Worm (Caenorhabditis elegans): Measurements from ENCODE around the gene F33G12.6.

F33G12.6 gene

ce11 chrII:5081124-5081913 lies 31.6 kb downstream of the F33G12.6 start, which contains the start of gene dsh-2 (continued):
- TF ChIP-seq hlh-4 (tag; optimal IDR thresholded peaks at IDR 0.05), result no peak
- TF ChIP-seq lin-15B (tag; optimal IDR thresholded peaks at IDR 0.05), result peak; percentile 13
- no peak for TF ChIP-seq ceh-63 (GFP tag; optimal IDR thresholded peaks at IDR 0.05)
- TF ChIP-seq sup-37 (GFP tag; optimal IDR thresholded peaks at IDR 0.05), result no peak
- TF ChIP-seq jun-1 (tag; optimal IDR thresholded peaks at IDR 0.05), result no peak
- peak; percentile 72 to 76 for TF ChIP-seq lsy-2 (tag; optimal IDR thresholded peaks at IDR 0.05)
- peak; percentile 70 for TF ChIP-seq nhr-20 (tag; optimal IDR thresholded peaks at IDR 0.05)
- TF ChIP-seq dsc-1 (tag; optimal IDR thresholded peaks at IDR 0.05), result no peak
- TF ChIP-seq C16A3.4 (tag; optimal IDR thresholded peaks at IDR 0.05), result peak; percentile 52
- no peak for TF ChIP-seq tlp-1 (tag; optimal IDR thresholded peaks at IDR 0.05)
- TF ChIP-seq nhr-47 (tag; optimal IDR thresholded peaks at IDR 0.05), result peak; percentile 48
- no peak for TF ChIP-seq unc-62 (GFP tag; optimal IDR thresholded peaks at IDR 0.05)
- TF ChIP-seq fkh-10 (GFP tag; optimal IDR thresholded peaks at IDR 0.05), result no peak
- peak; percentile 62 for TF ChIP-seq nhr-71 (tag; optimal IDR thresholded peaks at IDR 0.05)
- no peak for TF ChIP-seq isw-1 (GFP tag; IDR thresholded peaks at IDR 0.05)
- no peak for TF ChIP-seq ceh-8 (GFP tag; optimal IDR thresholded peaks at IDR 0.05)
- no peak for TF ChIP-seq fkh-4 (tag; optimal IDR thresholded peaks at IDR 0.05; ENCODE audit: borderline replicate concordance)
- no peak for TF ChIP-seq fkh-8 (tag; optimal IDR thresholded peaks at IDR 0.05)
- no peak for TF ChIP-seq egl-13 (tag; optimal IDR thresholded peaks at IDR 0.05)
- no peak for TF ChIP-seq nhr-76 (tag; optimal IDR thresholded peaks at IDR 0.05)
- TF ChIP-seq rnt-1 (tag; optimal IDR thresholded peaks at IDR 0.05), result peak; percentile 45
- no peak for TF ChIP-seq nhr-28 (tag; optimal IDR thresholded peaks at IDR 0.05)
- TF ChIP-seq swsn-7 (tag; optimal IDR thresholded peaks at IDR 0.05), result peak; percentile 40
- no peak for TF ChIP-seq pag-3 (tag; optimal IDR thresholded peaks at IDR 0.05; ENCODE audit: borderline replicate concordance, insufficient read depth)
- peak; percentile 84 for TF ChIP-seq elt-2 (tag; optimal IDR thresholded peaks at IDR 0.05)
- no peak for TF ChIP-seq zip-4 (GFP tag; optimal IDR thresholded peaks at IDR 0.05)
- no peak for TF ChIP-seq mef-2 (tag; optimal IDR thresholded peaks at IDR 0.05)
- no peak for TF ChIP-seq hlh-17 (GFP tag; optimal IDR thresholded peaks at IDR 0.05; ENCODE audit: borderline replicate concordance)
- TF ChIP-seq lin-14 (GFP tag; optimal IDR thresholded peaks at IDR 0.05), result peak; percentile 64
- TF ChIP-seq Y116A8C.19 (tag; optimal IDR thresholded peaks at IDR 0.05; ENCODE audit: borderline replicate concordance), result no peak
- TF ChIP-seq F16B12.6 (tag; optimal IDR thresholded peaks at IDR 0.05), result peak; percentile 83
- TF ChIP-seq zag-1 (tag; optimal IDR thresholded peaks at IDR 0.05), result no peak

ce11 chrII:5083341-5083740 lies 33.6 kb downstream of the F33G12.6 start, which contains the start of gene C04G6.4:
TSS of gene C04G6.4 (minus strand) at chrII:5083441.
- TF ChIP-seq sup-37 (GFP tag; optimal IDR thresholded peaks at IDR 0.05), result no peak
- TF ChIP-seq ztf-11 (tag; optimal IDR thresholded peaks at IDR 0.05), result no peak
- no peak for TF ChIP-seq mdl-1 (tag; optimal IDR thresholded peaks at IDR 0.05)
- no peak for TF ChIP-seq snpc-4 (tag; optimal IDR thresholded peaks at IDR 0.05)
- TF ChIP-seq zag-1 (tag; optimal IDR thresholded peaks at IDR 0.05), result no peak
- no peak for TF ChIP-seq elt-3 (tag; optimal IDR thresholded peaks at IDR 0.05)
- TF ChIP-seq efl-1 (optimal IDR thresholded peaks at IDR 0.05), result no peak
- TF ChIP-seq efl-1 (GFP tag; optimal IDR thresholded peaks at IDR 0.05 in 1 of 2), result no peak

ce11 chrII:5084225-5084624 lies 34.5 kb downstream of the F33G12.6 start:
- TF ChIP-seq nhr-237 (tag; optimal IDR thresholded peaks at IDR 0.05) (no peak), unc-86 (tag; optimal IDR thresholded peaks at IDR 0.05) (no peak), sup-37 (GFP tag; optimal IDR thresholded peaks at IDR 0.05) (no peak), lin-15B (tag; optimal IDR thresholded peaks at IDR 0.05) (no peak), nhr-11 (tag; optimal IDR thresholded peaks at IDR 0.05) (no peak), jun-1 (tag; optimal IDR thresholded peaks at IDR 0.05) (no peak), elt-2 (tag; optimal IDR thresholded peaks at IDR 0.05) (peak; percentile 52), elt-3 (tag; optimal IDR thresholded peaks at IDR 0.05) (no peak), efl-1 (optimal IDR thresholded peaks at IDR 0.05) (no peak), efl-1 (GFP tag; optimal IDR thresholded peaks at IDR 0.05 in 1 of 2) (peak in 1 of 2 experiments; percentile 24), nhr-19 (GFP tag; conservative IDR thresholded peaks at IDR 0.05) (no peak), lir-3 (tag; optimal IDR thresholded peaks at IDR 0.05; ENCODE audit: poor library complexity) (no peak), unc-30 (tag; optimal IDR thresholded peaks at IDR 0.05) (no peak), hlh-4 (tag; optimal IDR thresholded peaks at IDR 0.05) (no peak), pqm-1 (tag; optimal IDR thresholded peaks at IDR 0.05) (no peak), hlh-17 (GFP tag; optimal IDR thresholded peaks at IDR 0.05; ENCODE audit: borderline replicate concordance) (no peak)

Measured in whole organism, L1 larva.